Worm (Caenorhabditis elegans) whole organism, mixed stage, embryonic: ENCODE results near the gene asns-1.

Source experiments
- M03D4.4 ChIP-seq: sonication (generic microtip); optimal IDR thresholded peaks from 2 replicates; lab custom pipeline; 2017; ENCODE audit warnings: mild to moderate bottlenecking, missing genetic modification characterization, missing compliant biosample characterization
- blmp-1 ChIP-seq: fragments of 150-350 bp; optimal IDR thresholded peaks from 2 replicates; lab custom pipeline; 2014; ENCODE audit warnings: missing biosample characterization, missing genetic modification characterization
- ceh-43 ChIP-seq: fragments of 200-800 bp; sonication (Bioruptor generic); optimal IDR thresholded peaks from 2 replicates; lab custom pipeline; 2018; ENCODE audit warnings: mild to moderate bottlenecking, missing genetic modification characterization, moderate library complexity, missing compliant biosample characterization
- ceh-83 ChIP-seq: fragments of 200-800 bp; sonication (Bioruptor generic); optimal IDR thresholded peaks from 2 replicates; lab custom pipeline; 2018; ENCODE audit warnings: mild to moderate bottlenecking, missing genetic modification characterization, missing compliant biosample characterization
- ces-1 ChIP-seq: fragments of 150-350 bp; optimal IDR thresholded peaks from 2 replicates; lab custom pipeline; 2014; ENCODE audit warnings: missing biosample characterization, missing genetic modification reagents, missing genetic modification characterization
- cnd-1 ChIP-seq: fragments of 200-800 bp; sonication (Bioruptor generic); optimal IDR thresholded peaks from 2 replicates; lab custom pipeline; 2018; ENCODE audit warnings: mild to moderate bottlenecking, missing genetic modification characterization, missing compliant biosample characterization
- drap-1 ChIP-seq: fragments of 200-800 bp; sonication (Bioruptor generic); optimal IDR thresholded peaks from 3 replicates; lab custom pipeline; 2018; ENCODE audit warnings: mild to moderate bottlenecking, missing genetic modification characterization, missing compliant biosample characterization
- elt-1 ChIP-seq: sonication (generic microtip); optimal IDR thresholded peaks from 2 replicates; lab custom pipeline; 2017; ENCODE audit warnings: missing genetic modification characterization, mild to moderate bottlenecking, missing compliant biosample characterization, antibody characterized with exemption, moderate library complexity, borderline replicate concordance; ENCODE audit not compliant: insufficient read depth
- elt-3 ChIP-seq: fragments of 150-350 bp; optimal IDR thresholded peaks from 2 replicates; lab custom pipeline; 2014; ENCODE audit warnings: missing biosample characterization, missing genetic modification characterization
- flh-1 ChIP-seq: fragments of 200-800 bp; sonication (Bioruptor generic); optimal IDR thresholded peaks from 2 replicates; lab custom pipeline; 2018; ENCODE audit warnings: mild to moderate bottlenecking, missing genetic modification characterization, moderate library complexity, missing compliant biosample characterization
- ham-2 ChIP-seq: fragments of 200-800 bp; sonication (Bioruptor generic); optimal IDR thresholded peaks from 2 replicates; lab custom pipeline; 2018; ENCODE audit warnings: mild to moderate bottlenecking, missing genetic modification characterization, missing compliant biosample characterization
- hlh-1 ChIP-seq: fragments of 150-350 bp; optimal IDR thresholded peaks from 2 replicates; lab custom pipeline; 2014; ENCODE audit warnings: missing biosample characterization, missing genetic modification reagents, missing genetic modification characterization
- lin-13 ChIP-seq: fragments of 150-350 bp; optimal IDR thresholded peaks from 2 replicates; lab custom pipeline; 2014; ENCODE audit warnings: missing biosample characterization, missing genetic modification characterization
- lin-32 ChIP-seq: fragments of 200-800 bp; sonication (Bioruptor generic); optimal IDR thresholded peaks from 2 replicates; lab custom pipeline; 2018; ENCODE audit warnings: mild to moderate bottlenecking, missing genetic modification characterization, missing compliant biosample characterization
- lsy-2 ChIP-seq: fragments of 150-350 bp; optimal IDR thresholded peaks from 2 replicates; lab custom pipeline; 2014; ENCODE audit warnings: missing biosample characterization, missing genetic modification characterization
- mab-5 ChIP-seq: fragments of 150-350 bp; optimal IDR thresholded peaks from 2 replicates; lab custom pipeline; 2014; ENCODE audit warnings: missing biosample characterization, missing genetic modification characterization
- mep-1 ChIP-seq: fragments of 150-350 bp; optimal IDR thresholded peaks from 2 replicates; lab custom pipeline; 2017; ENCODE audit warnings: missing biosample characterization, missing genetic modification reagents, missing genetic modification characterization, inconsistent platforms
- mls-2 ChIP-seq: sonication (generic microtip); optimal IDR thresholded peaks from 2 replicates; lab custom pipeline; 2016; ENCODE audit warnings: mild to moderate bottlenecking, missing genetic modification characterization, moderate library complexity, missing compliant biosample characterization
- nhr-12 ChIP-seq: fragments of 150-350 bp; optimal IDR thresholded peaks from 2 replicates; lab custom pipeline; 2014; ENCODE audit warnings: missing biosample characterization, missing genetic modification characterization
- nhr-2 ChIP-seq: fragments of 150-350 bp; optimal IDR thresholded peaks from 2 replicates; lab custom pipeline; 2014; ENCODE audit warnings: missing biosample characterization, missing genetic modification characterization
- nhr-237 ChIP-seq: fragments of 150-350 bp; optimal IDR thresholded peaks from 2 replicates; lab custom pipeline; 2014; ENCODE audit warnings: missing biosample characterization, missing genetic modification characterization
- nhr-28 ChIP-seq: fragments of 150-350 bp; optimal IDR thresholded peaks from 2 replicates; lab custom pipeline; 2014; ENCODE audit warnings: missing biosample characterization, missing genetic modification characterization
- nhr-76 ChIP-seq: sonication (generic microtip); optimal IDR thresholded peaks from 2 replicates; lab custom pipeline; 2017; ENCODE audit warnings: missing biosample characterization, missing genetic modification characterization
- pha-4 ChIP-seq: fragments of 150-350 bp; optimal IDR thresholded peaks from 2 replicates; lab custom pipeline; 2018; ENCODE audit warnings: missing biosample characterization, missing genetic modification reagents, missing genetic modification characterization
- sem-2 ChIP-seq: fragments of 200-800 bp; sonication (Bioruptor generic); optimal IDR thresholded peaks from 2 replicates; lab custom pipeline; 2018; ENCODE audit warnings: mild to moderate bottlenecking, missing genetic modification characterization, missing compliant biosample characterization
- snpc-4 ChIP-seq: fragments of 150-350 bp; optimal IDR thresholded peaks from 2 replicates; lab custom pipeline; 2014; ENCODE audit warnings: missing biosample characterization, missing genetic modification characterization
- sptf-1 ChIP-seq: sonication (generic microtip); optimal IDR thresholded peaks from 2 replicates; lab custom pipeline; 2017; ENCODE audit warnings: mild to moderate bottlenecking, missing genetic modification characterization, moderate library complexity, missing compliant biosample characterization
- tbx-8 ChIP-seq: fragments of 200-800 bp; sonication (Bioruptor generic); optimal IDR thresholded peaks from 2 replicates; lab custom pipeline; 2018; ENCODE audit warnings: mild to moderate bottlenecking, missing genetic modification characterization, moderate library complexity, missing compliant biosample characterization
- unc-120 ChIP-seq: sonication (generic microtip); optimal IDR thresholded peaks from 2 replicates; lab custom pipeline; 2017; ENCODE audit warnings: missing genetic modification characterization, missing compliant biosample characterization; ENCODE audit not compliant: poor library complexity, severe bottlenecking
- unc-39 ChIP-seq: fragments of 150-350 bp; optimal IDR thresholded peaks from 2 replicates; lab custom pipeline; 2014; ENCODE audit warnings: missing biosample characterization, missing genetic modification characterization
- unc-62 ChIP-seq: fragments of 150-350 bp; optimal IDR thresholded peaks from 2 replicates; lab custom pipeline; 2014; ENCODE audit warnings: missing biosample characterization, missing genetic modification reagents, missing genetic modification characterization
- zip-8 ChIP-seq: fragments of 150-350 bp; optimal IDR thresholded peaks from 2 replicates; lab custom pipeline; 2014; ENCODE audit warnings: missing biosample characterization, missing genetic modification characterization
- ztf-11 ChIP-seq: fragments of 150-350 bp; optimal IDR thresholded peaks from 2 replicates; lab custom pipeline; 2014; ENCODE audit warnings: missing biosample characterization, missing genetic modification characterization

asns-1 gene

ce11 chrV:8513361-8513760, 32.6 kb upstream of the asns-1 start, which contains the start of gene F45F2.9:
Gene F45F2.9, minus strand, starts transcription at chrV:8513461.
- TF ChIP-seq ces-1 (GFP tag; lab: Kevin White, UChicago) (no peak), blmp-1 (tag; lab: Kevin White, UChicago) (no peak), elt-1 (tag; lab: Kevin White, UChicago) (no peak), snpc-4 (tag; lab: Kevin White, UChicago) (no peak), ztf-11 (tag; lab: Kevin White, UChicago) (no peak), sptf-1 (tag; lab: Kevin White, UChicago) (no peak), ceh-43 (no peak), mls-2 (tag; lab: Kevin White, UChicago) (no peak), unc-62 (GFP tag; lab: Kevin White, UChicago) (no peak), cnd-1 (tag; lab: Kevin White, UChicago) (no peak), hlh-1 (tag; lab: Kevin White, UChicago) (no peak), nhr-76 (tag; lab: Kevin White, UChicago) (no peak), zip-8 (no peak), nhr-12 (tag; lab: Kevin White, UChicago) (no peak), ham-2 (GFP tag; lab: Kevin White, UChicago) (no peak), drap-1 (GFP tag; lab: Kevin White, UChicago) (no peak)

- TF ChIP-seq nhr-28 (tag; lab: Kevin White, UChicago) (no peak), unc-120 (tag; lab: Kevin White, UChicago) (no peak), ceh-43 (no peak), M03D4.4 (no peak), nhr-2 (no peak), drap-1 (GFP tag; lab: Kevin White, UChicago) (no peak), ces-1 (GFP tag; lab: Kevin White, UChicago) (no peak), hlh-1 (tag; lab: Kevin White, UChicago) (no peak), sptf-1 (tag; lab: Kevin White, UChicago) (no peak), blmp-1 (tag; lab: Kevin White, UChicago) (no peak), nhr-237 (tag; lab: Kevin White, UChicago) (no peak), lin-32 (GFP tag; lab: Kevin White, UChicago) (no peak), unc-62 (GFP tag; lab: Kevin White, UChicago) (no peak), lin-13 (tag; lab: Kevin White, UChicago) (no peak), tbx-8 (GFP tag; lab: Kevin White, UChicago) (no peak)
- TF ChIP-seq, all 35 proteins: peak for 0
Observed at ce11 chrV:8516426-8516825, 29.5 kb upstream of the asns-1 start.

ce11 chrV:8517711-8518110, 28.3 kb upstream of the asns-1 start:
- TF ChIP-seq blmp-1 (tag; lab: Kevin White, UChicago) = no peak
- no peak for TF ChIP-seq ham-2 (GFP tag; lab: Kevin White, UChicago)
- no peak for TF ChIP-seq cnd-1 (tag; lab: Kevin White, UChicago)
- no peak for TF ChIP-seq ceh-83
- TF ChIP-seq lsy-2 = no peak
- TF ChIP-seq ztf-11 (tag; lab: Kevin White, UChicago) = no peak
- no peak for TF ChIP-seq unc-39 (tag; lab: Kevin White, UChicago)
- TF ChIP-seq mep-1 = no peak
- no peak for TF ChIP-seq M03D4.4
- TF ChIP-seq lin-13 (tag; lab: Kevin White, UChicago) = no peak
- no peak for TF ChIP-seq nhr-2
- no peak for TF ChIP-seq elt-1 (tag; lab: Kevin White, UChicago)
- no peak for TF ChIP-seq ceh-43
- TF ChIP-seq nhr-76 (tag; lab: Kevin White, UChicago) = no peak
- TF ChIP-seq flh-1 (GFP tag; lab: Kevin White, UChicago) = no peak
- no peak for TF ChIP-seq drap-1 (GFP tag; lab: Kevin White, UChicago)

ce11 chrV:8518283-8518682, 27.7 kb upstream of the asns-1 start:
- TF ChIP-seq unc-120 (tag; lab: Kevin White, UChicago) (no peak), flh-1 (GFP tag; lab: Kevin White, UChicago) (no peak), elt-3 (no peak), pha-4 (tag; lab: Kevin White, UChicago) (no peak), elt-1 (tag; lab: Kevin White, UChicago) (no peak), mep-1 (no peak), mab-5 (tag; lab: Kevin White, UChicago) (no peak), hlh-1 (tag; lab: Kevin White, UChicago) (no peak), nhr-2 (no peak), drap-1 (GFP tag; lab: Kevin White, UChicago) (no peak), ces-1 (GFP tag; lab: Kevin White, UChicago) (no peak), unc-39 (tag; lab: Kevin White, UChicago) (no peak), ceh-43 (no peak), sem-2 (no peak), lin-32 (GFP tag; lab: Kevin White, UChicago) (no peak), blmp-1 (tag; lab: Kevin White, UChicago) (no peak), unc-62 (GFP tag; lab: Kevin White, UChicago) (no peak), cnd-1 (tag; lab: Kevin White, UChicago) (no peak), zip-8 (no peak)
